Worm (Caenorhabditis elegans) whole organism, mixed stage, embryonic: ENCODE measurements around the gene sel-15.

ENCODE experiments used
- ham-2 ChIP-seq: fragments of 200-800 bp; sonication (Bioruptor generic); optimal IDR thresholded peaks from 2 replicates; lab custom pipeline; 2018; ENCODE audit warnings: mild to moderate bottlenecking, missing genetic modification characterization, missing compliant biosample characterization
- hlh-1 ChIP-seq: fragments of 150-350 bp; optimal IDR thresholded peaks from 2 replicates; lab custom pipeline; 2014; ENCODE audit warnings: missing biosample characterization, missing genetic modification reagents, missing genetic modification characterization
- lsy-2 ChIP-seq: fragments of 150-350 bp; optimal IDR thresholded peaks from 2 replicates; lab custom pipeline; 2014; ENCODE audit warnings: missing biosample characterization, missing genetic modification characterization
- mls-2 ChIP-seq: sonication (generic microtip); optimal IDR thresholded peaks from 2 replicates; lab custom pipeline; 2016; ENCODE audit warnings: mild to moderate bottlenecking, missing genetic modification characterization, moderate library complexity, missing compliant biosample characterization
- nhr-12 ChIP-seq: fragments of 150-350 bp; optimal IDR thresholded peaks from 2 replicates; lab custom pipeline; 2014; ENCODE audit warnings: missing biosample characterization, missing genetic modification characterization
- nhr-237 ChIP-seq: fragments of 150-350 bp; optimal IDR thresholded peaks from 2 replicates; lab custom pipeline; 2014; ENCODE audit warnings: missing biosample characterization, missing genetic modification characterization
- nhr-76 ChIP-seq: sonication (generic microtip); optimal IDR thresholded peaks from 2 replicates; lab custom pipeline; 2017; ENCODE audit warnings: missing biosample characterization, missing genetic modification characterization
- unc-39 ChIP-seq: fragments of 150-350 bp; optimal IDR thresholded peaks from 2 replicates; lab custom pipeline; 2014; ENCODE audit warnings: missing biosample characterization, missing genetic modification characterization
- unc-62 ChIP-seq: fragments of 150-350 bp; optimal IDR thresholded peaks from 2 replicates; lab custom pipeline; 2014; ENCODE audit warnings: missing biosample characterization, missing genetic modification reagents, missing genetic modification characterization

DNA sequence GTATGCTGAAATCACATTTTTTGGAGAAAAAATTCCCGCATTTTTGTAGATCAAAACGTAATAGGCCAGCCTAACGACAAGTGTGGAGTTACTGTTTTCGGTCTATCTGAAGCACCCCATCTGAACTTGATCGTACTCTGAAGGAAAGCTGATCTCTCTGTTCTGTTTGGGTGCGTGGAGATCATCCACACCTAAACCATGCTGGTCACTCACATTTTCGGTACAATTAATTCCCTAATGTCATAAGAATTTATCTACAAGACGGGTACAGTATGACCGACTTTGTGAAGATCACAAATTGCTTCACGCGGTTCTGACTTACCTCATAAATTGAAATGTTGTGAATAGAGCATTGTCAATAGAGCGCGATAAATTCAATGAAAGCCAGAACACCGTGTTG is 46.3 kb downstream of the sel-15 start:
- TF ChIP-seq lsy-2 (no peak), unc-39 (tag; lab: Kevin White, UChicago) (no peak), nhr-76 (tag; lab: Kevin White, UChicago) (no peak), ham-2 (GFP tag; lab: Kevin White, UChicago) (no peak), unc-62 (GFP tag; lab: Kevin White, UChicago) (no peak), nhr-12 (tag; lab: Kevin White, UChicago) (no peak), nhr-237 (no peak), hlh-1 (tag; lab: Kevin White, UChicago) (no peak), mls-2 (tag; lab: Kevin White, UChicago) (no peak)
